Worm (Caenorhabditis elegans): ENCODE results near the gene rpl-35.

The rpl-35 gene

ce11 chrIII:7837567-7837966 lies 17.4 kb upstream of the rpl-35 start:
- TF ChIP-seq tbx-2 (tag; optimal IDR thresholded peaks at IDR 0.05), result no peak
- TF ChIP-seq hlh-15 (tag; optimal IDR thresholded peaks at IDR 0.05), result no peak
- no peak for TF ChIP-seq unc-86 (tag; optimal IDR thresholded peaks at IDR 0.05)
- TF ChIP-seq ttx-3 (tag; optimal IDR thresholded peaks at IDR 0.05), result no peak
- TF ChIP-seq ceh-45 (GFP tag; IDR thresholded peaks at IDR 0.05), result no peak
- no peak for TF ChIP-seq ceh-18 (tag; optimal IDR thresholded peaks at IDR 0.05)
- TF ChIP-seq hlh-8 (tag; optimal IDR thresholded peaks at IDR 0.05), result no peak
- no peak for TF ChIP-seq dve-1 (tag; optimal IDR thresholded peaks at IDR 0.05)
- TF ChIP-seq madf-2 (tag; optimal IDR thresholded peaks at IDR 0.05), result no peak
- no peak for TF ChIP-seq pha-4 (tag; optimal IDR thresholded peaks at IDR 0.05)
- TF ChIP-seq ama-1 (optimal IDR thresholded peaks at IDR 0.05), result no peak
- no peak for TF ChIP-seq ceh-30 (tag; optimal IDR thresholded peaks at IDR 0.05)
- TF ChIP-seq ceh-24 (tag; optimal IDR thresholded peaks at IDR 0.05), result no peak
- no peak for TF ChIP-seq pat-9 (tag; optimal IDR thresholded peaks at IDR 0.05)
- no peak for TF ChIP-seq tbx-7 (tag; optimal IDR thresholded peaks at IDR 0.05)

DNA sequence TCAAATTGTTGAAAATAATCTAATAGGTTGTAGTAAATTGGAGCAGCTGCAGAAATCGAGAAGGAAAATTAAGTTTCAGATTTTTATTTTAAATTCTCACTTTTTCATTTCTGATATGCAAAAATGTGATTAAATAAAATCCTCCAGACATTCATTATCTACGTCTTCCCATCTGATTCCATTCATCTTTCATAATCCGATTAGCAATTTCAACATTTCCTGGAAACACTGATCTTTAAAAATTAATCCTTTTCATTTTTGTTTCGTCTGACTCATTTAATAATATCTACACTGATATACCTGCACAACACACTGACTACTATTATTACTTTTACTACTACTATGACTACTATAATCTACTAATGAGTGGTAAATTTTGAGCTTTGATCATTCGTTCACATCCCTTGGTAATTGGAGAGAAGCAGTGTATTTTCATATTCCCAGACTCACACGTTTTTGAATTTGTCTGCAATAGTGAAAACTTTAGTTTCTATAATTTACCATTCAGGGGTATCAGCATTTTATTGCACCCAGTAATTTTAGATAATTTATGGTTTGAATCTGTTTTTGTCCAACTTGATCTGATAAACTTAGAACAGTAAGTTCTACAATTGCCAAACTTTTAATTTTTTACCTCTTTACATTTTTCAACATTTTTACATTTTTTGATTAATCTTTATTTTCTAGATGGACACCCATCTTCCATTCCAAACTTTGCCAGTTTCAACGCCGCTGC lies 15.9 kb upstream of the rpl-35 start, which contains the start of gene ceh-23:
TSS of gene ceh-23 (plus strand) at position 686 of the 736 bp plus-strand sequence.
- TF ChIP-seq zip-5 (tag; optimal IDR thresholded peaks at IDR 0.05) (no peak), ama-1 (optimal IDR thresholded peaks at IDR 0.05) (no peak), ceh-18 (tag; optimal IDR thresholded peaks at IDR 0.05) (no peak), pax-1 (tag; optimal IDR thresholded peaks at IDR 0.05) (no peak)

DNA sequence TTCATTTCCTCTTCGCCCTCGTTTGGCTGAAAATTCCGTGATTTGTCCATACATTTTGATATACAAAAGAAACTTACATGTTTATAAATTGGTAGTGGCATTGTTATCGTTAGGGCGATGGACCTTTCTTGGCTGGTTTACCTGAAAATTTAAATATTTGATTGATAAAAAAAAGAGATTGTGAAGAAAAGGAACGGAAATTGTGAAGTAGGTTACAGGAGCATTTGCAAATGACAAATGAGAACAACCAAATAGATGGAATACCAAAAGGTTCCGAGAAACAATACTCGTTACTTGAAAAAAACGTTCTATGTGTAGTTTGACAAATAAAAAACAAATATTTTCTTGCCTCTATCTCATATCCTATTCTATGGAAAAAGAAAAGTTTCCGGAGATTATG lies 11.4 kb upstream of the rpl-35 start, which contains the start of gene ZK652.8:
TSS of gene ZK652.8 (minus strand) at position 101 of the 400 bp plus-strand sequence.
- TF ChIP-seq ceh-6 (GFP tag; optimal IDR thresholded peaks at IDR 0.05), result no peak
- TF ChIP-seq sox-2 (GFP tag; IDR thresholded peaks at IDR 0.05), result no peak
- TF ChIP-seq eyg-1 (tag; optimal IDR thresholded peaks at IDR 0.05), result no peak

ce11 chrIII:7848173-7848572 lies 6.8 kb upstream of the rpl-35 start:
- TF ChIP-seq unc-42 (tag; optimal IDR thresholded peaks at IDR 0.05) (peak; percentile 27), fkh-10 (GFP tag; optimal IDR thresholded peaks at IDR 0.05) (no peak), F13H6.1 (tag; optimal IDR thresholded peaks at IDR 0.05) (no peak), nfya-1 (tag; optimal IDR thresholded peaks at IDR 0.05) (peak; percentile 6), ceh-9 (tag; optimal IDR thresholded peaks at IDR 0.05) (no peak)

DNA sequence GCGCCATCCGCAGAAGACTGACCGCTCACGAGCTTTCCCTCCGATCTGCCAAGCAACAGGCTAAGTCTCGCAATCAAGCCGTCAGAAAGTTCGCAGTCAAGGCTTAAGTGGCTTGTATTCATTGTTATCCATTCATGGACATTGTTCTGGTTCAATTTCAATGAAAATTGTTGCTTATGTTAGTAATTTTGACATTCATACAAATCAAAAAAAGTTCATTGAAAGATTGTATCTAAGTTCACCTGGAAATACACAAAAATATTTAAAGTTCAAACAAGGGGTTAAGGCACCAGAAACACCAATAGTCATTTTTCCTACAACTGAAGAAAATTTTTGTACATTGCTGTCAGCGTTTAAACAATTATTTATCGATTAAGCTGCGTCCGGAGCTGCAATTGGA lies 534 bp downstream of the rpl-35 start:
- TF ChIP-seq ceh-24 (tag; optimal IDR thresholded peaks at IDR 0.05), result no peak
- no peak for TF ChIP-seq lim-6 (tag; optimal IDR thresholded peaks at IDR 0.05)
- TF ChIP-seq sox-2 (GFP tag; IDR thresholded peaks at IDR 0.05), result no peak
- TF ChIP-seq ceh-6 (GFP tag; optimal IDR thresholded peaks at IDR 0.05), result no peak
- no peak for TF ChIP-seq K09A11.1 (tag; optimal IDR thresholded peaks at IDR 0.05; ENCODE audit: insufficient read depth)
- no peak for TF ChIP-seq nhr-232 (tag; optimal IDR thresholded peaks at IDR 0.05)
- TF ChIP-seq ceh-30 (tag; optimal IDR thresholded peaks at IDR 0.05), result no peak
- no peak for TF ChIP-seq sdc-2 (tag; optimal IDR thresholded peaks at IDR 0.05)
- no peak for TF ChIP-seq ceh-2 (tag; optimal IDR thresholded peaks at IDR 0.05)
- TF ChIP-seq unc-55 (GFP tag; optimal IDR thresholded peaks at IDR 0.05), result no peak

DNA sequence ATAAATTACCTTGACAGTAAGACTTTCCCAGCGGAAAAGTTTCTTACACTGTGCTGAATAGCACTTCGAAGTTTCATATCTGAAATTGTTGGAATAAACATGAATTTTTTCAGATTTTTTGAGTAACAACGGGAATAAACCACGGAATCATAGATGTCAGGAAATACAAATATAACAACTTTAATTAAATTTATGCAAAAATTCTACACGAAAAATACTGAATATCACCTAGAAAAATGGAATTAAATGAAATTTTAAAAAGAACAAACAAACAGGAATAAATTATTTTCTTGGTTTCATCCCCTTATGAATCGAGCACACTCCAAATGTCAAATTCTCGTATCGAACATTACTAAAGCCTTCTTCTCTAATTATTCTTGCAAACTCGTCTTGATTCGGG lies 2.2 kb downstream of the rpl-35 start, which contains the start of gene tag-307:
TSS of gene tag-307 (minus strand) at position 101 of the 400 bp plus-strand sequence.
- TF ChIP-seq pag-3 (tag; optimal IDR thresholded peaks at IDR 0.05; ENCODE audit: borderline replicate concordance), result no peak

All from whole organism, late embryonic.